Worm (Caenorhabditis elegans) whole organism, L1 larva: ENCODE results near the gene ZK377.15.

Experiments
- dpl-1 ChIP-seq, 3 experiments: fragments of 150-350 bp in 2 of 3; sonication (generic microtip) in 1 of 3; optimal IDR thresholded peaks; 2 replicates each; lab custom pipeline; 2014 to 2017; ENCODE audit warnings: missing biosample characterization in 3 of 3, missing genetic modification characterization in 3 of 3, missing genetic modification reagents in 3 of 3
- ets-5 ChIP-seq: fragments of 200-800 bp; sonication (Bioruptor generic); IDR thresholded peaks from 2 replicates; pipeline ENCODE4 v1.3.6; 2022; ENCODE audit warnings: missing genetic modification characterization, missing compliant biosample characterization
- lsy-2 ChIP-seq, 2 experiments: fragments of 150-350 bp; optimal IDR thresholded peaks; 2 replicates each; lab custom pipeline; 2014; ENCODE audit warnings: missing biosample characterization in 2 of 2, missing genetic modification characterization in 2 of 2
- snpc-4 ChIP-seq: fragments of 150-350 bp; optimal IDR thresholded peaks from 2 replicates; lab custom pipeline; 2014; ENCODE audit warnings: missing biosample characterization, missing genetic modification characterization
- sptf-1 ChIP-seq: fragments of 150-350 bp; optimal IDR thresholded peaks from 2 replicates; lab custom pipeline; 2014; ENCODE audit warnings: missing biosample characterization, missing genetic modification characterization
- ztf-4 ChIP-seq: fragments of 150-350 bp; optimal IDR thresholded peaks from 2 replicates; lab custom pipeline; 2014; ENCODE audit warnings: missing biosample characterization, missing genetic modification characterization

- no peak for TF ChIP-seq snpc-4
- no peak for TF ChIP-seq dpl-1 (GFP tag; optimal IDR thresholded peaks at IDR 0.05; lab: Kevin White, UChicago)
- no peak for TF ChIP-seq ztf-4 (tag; lab: Kevin White, UChicago)
- TF ChIP-seq sptf-1 (tag; lab: Kevin White, UChicago) = no peak
- no peak for TF ChIP-seq lsy-2 (tag; optimal IDR thresholded peaks at IDR 0.05; lab: Kevin White, UChicago)
- TF ChIP-seq ets-5 (GFP tag; lab: Robert Waterston, UW) = no peak
Measured at ce11 chrX:3508906-3509305, 43.2 kb upstream of the ZK377.15 start, which contains the start of gene sox-4.
